Fruit fly (Drosophila melanogaster) whole organism, embryonic: ENCODE results near the gene QC.

Experiments used
- Adf1 ChIP-seq: fragments of 200-800 bp; sonication (Bioruptor generic); IDR thresholded peaks from 2 replicates; pipeline ENCODE4 v1.3.6; 2022; ENCODE audit warnings: missing biosample characterization, missing genetic modification characterization
- B-H1 ChIP-seq: fragments of 200-800 bp; sonication (Bioruptor generic); IDR thresholded peaks from 3 replicates; pipeline ENCODE4 v1.3.6; 2022; ENCODE audit warnings: missing biosample characterization, missing genetic modification characterization
- Bteb2 ChIP-seq: fragments of 200-800 bp; sonication (Bioruptor generic); optimal IDR thresholded peaks from 2 replicates; lab custom pipeline; 2016; ENCODE audit warnings: missing biosample characterization, missing genetic modification characterization
- C15 ChIP-seq: fragments of 200-800 bp; sonication (Bioruptor generic); IDR thresholded peaks from 3 replicates; pipeline ENCODE4 v1.3.6; 2022; ENCODE audit warnings: missing biosample characterization, missing genetic modification characterization
- CG1024 ChIP-seq: fragments of 200-800 bp; sonication (Bioruptor generic); IDR thresholded peaks from 2 replicates; pipeline ENCODE4 v1.3.6; 2022; ENCODE audit warnings: missing biosample characterization, missing genetic modification characterization
- CG10565 ChIP-seq: fragments of 200-800 bp; sonication (Bioruptor generic); optimal IDR thresholded peaks from 3 replicates; lab custom pipeline; 2016; ENCODE audit warnings: missing biosample characterization, mild to moderate bottlenecking, missing genetic modification characterization
- CG10654 ChIP-seq: fragments of 200-800 bp; sonication (Bioruptor generic); optimal IDR thresholded peaks from 2 replicates; lab custom pipeline; 2016; ENCODE audit warnings: missing biosample characterization, missing genetic modification characterization
- CG11504 ChIP-seq: fragments of 200-800 bp; sonication (Bioruptor generic); optimal IDR thresholded peaks from 3 replicates; lab custom pipeline; 2019; ENCODE audit warnings: missing biosample characterization, mild to moderate bottlenecking, missing genetic modification characterization, moderate library complexity
- CG12155 ChIP-seq: fragments of 200-800 bp; sonication (Bioruptor generic); optimal IDR thresholded peaks from 3 replicates; lab custom pipeline; 2016; ENCODE audit warnings: missing biosample characterization, missing genetic modification characterization
- CG12219 ChIP-seq: fragments of 200-800 bp; sonication (Bioruptor generic); optimal IDR thresholded peaks from 3 replicates; lab custom pipeline; 2018; ENCODE audit warnings: missing biosample characterization, mild to moderate bottlenecking, missing genetic modification characterization
- CG12942 ChIP-seq: fragments of 200-800 bp; sonication (Bioruptor generic); optimal IDR thresholded peaks from 3 replicates; lab custom pipeline; 2016; ENCODE audit warnings: missing biosample characterization, missing genetic modification characterization
- CG13624 ChIP-seq: fragments of 200-800 bp; sonication (Bioruptor generic); optimal IDR thresholded peaks from 2 replicates; lab custom pipeline; 2016; ENCODE audit warnings: missing biosample characterization, missing genetic modification characterization
- CG14667 ChIP-seq: fragments of 200-800 bp; sonication (Bioruptor generic); IDR thresholded peaks from 2 replicates; pipeline ENCODE4 v1.3.6; 2022; ENCODE audit warnings: missing biosample characterization, missing genetic modification characterization
- CG14965 ChIP-seq: fragments of 200-800 bp; sonication (Bioruptor generic); optimal IDR thresholded peaks from 2 replicates; lab custom pipeline; 2016; ENCODE audit warnings: missing biosample characterization, missing genetic modification characterization, borderline replicate concordance
- CG17359 ChIP-seq: fragments of 200-800 bp; sonication (Bioruptor generic); optimal IDR thresholded peaks from 3 replicates; lab custom pipeline; 2018; ENCODE audit warnings: missing biosample characterization, mild to moderate bottlenecking, missing genetic modification characterization, moderate library complexity
- CG17361 ChIP-seq: fragments of 200-800 bp; sonication (Bioruptor generic); IDR thresholded peaks from 3 replicates; pipeline ENCODE4 v1.3.6; 2022; ENCODE audit warnings: missing biosample characterization, missing genetic modification characterization
- CG17568 ChIP-seq: fragments of 200-800 bp; sonication (Bioruptor generic); optimal IDR thresholded peaks from 2 replicates; lab custom pipeline; 2018; ENCODE audit warnings: missing biosample characterization, mild to moderate bottlenecking, missing genetic modification characterization, moderate library complexity
- CG18599 ChIP-seq: fragments of 200-800 bp; sonication (Bioruptor generic); optimal IDR thresholded peaks from 3 replicates; lab custom pipeline; 2017; ENCODE audit warnings: missing biosample characterization, missing genetic modification characterization, mild to moderate bottlenecking, moderate library complexity, missing genetic modification reagents
- CG30403 ChIP-seq: fragments of 200-800 bp; sonication (Bioruptor generic); optimal IDR thresholded peaks from 3 replicates; lab custom pipeline; 2016; ENCODE audit warnings: missing biosample characterization, missing genetic modification characterization
- CG3726 ChIP-seq: fragments of 200-800 bp; sonication (Bioruptor generic); IDR thresholded peaks from 3 replicates; pipeline ENCODE4, ENCODE4 v1.3.6; 2022; ENCODE audit warnings: missing biosample characterization, missing genetic modification characterization
- CG4617 ChIP-seq: fragments of 200-800 bp; sonication (Bioruptor generic); optimal IDR thresholded peaks from 3 replicates; lab custom pipeline; 2016; ENCODE audit warnings: missing biosample characterization, missing genetic modification characterization, borderline replicate concordance
- CG6272 ChIP-seq: fragments of 200-800 bp; sonication (Bioruptor generic); IDR thresholded peaks from 2 replicates; pipeline ENCODE4 v1.3.6; 2022; ENCODE audit warnings: missing biosample characterization, missing genetic modification characterization
- CG7271 ChIP-seq: fragments of 200-800 bp; sonication (Bioruptor generic); optimal IDR thresholded peaks from 2 replicates; lab custom pipeline; 2018; ENCODE audit warnings: missing biosample characterization, mild to moderate bottlenecking, missing genetic modification characterization, moderate library complexity
- CTCF ChIP-seq: fragments of 200-800 bp; sonication (Bioruptor generic); optimal IDR thresholded peaks from 2 replicates; lab custom pipeline; 2017; ENCODE audit warnings: missing biosample characterization, mild to moderate bottlenecking, missing genetic modification characterization, moderate library complexity
- Doc2 ChIP-seq: fragments of 200-800 bp; sonication (Bioruptor generic); IDR thresholded peaks from 2 replicates; pipeline ENCODE4 v1.3.6; 2022; ENCODE audit warnings: missing biosample characterization, missing genetic modification characterization
- Elba2 ChIP-seq: fragments of 200-800 bp; sonication (Bioruptor generic); optimal IDR thresholded peaks from 3 replicates; lab custom pipeline; 2016; ENCODE audit warnings: missing biosample characterization, missing genetic modification characterization
- HmgD ChIP-seq: fragments of 200-800 bp; sonication (Bioruptor generic); optimal IDR thresholded peaks from 3 replicates; lab custom pipeline; 2016; ENCODE audit warnings: missing biosample characterization, missing genetic modification characterization
- Hr51 ChIP-seq, 2 experiments: fragments of 200-800 bp; sonication (Bioruptor generic); optimal IDR thresholded peaks; 2 replicates in 1 of 2; 3 replicates in 1 of 2; lab custom pipeline; 2016 to 2018; ENCODE audit warnings: missing biosample characterization in 2 of 2, missing genetic modification characterization in 2 of 2, mild to moderate bottlenecking in 1 of 2, moderate library complexity in 1 of 2
- Lhr ChIP-seq: fragments of 200-800 bp; sonication (Bioruptor generic); optimal IDR thresholded peaks from 3 replicates; lab custom pipeline; 2017; ENCODE audit warnings: mild to moderate bottlenecking, missing biosample characterization, missing genetic modification reagents, missing genetic modification characterization
- Lim3 ChIP-seq: fragments of 200-800 bp; sonication (Bioruptor generic); IDR thresholded peaks from 2 replicates; pipeline ENCODE4 v1.3.6; 2022; ENCODE audit warnings: missing biosample characterization, missing genetic modification characterization
- Optix ChIP-seq: fragments of 200-800 bp; sonication (Bioruptor generic); IDR thresholded peaks from 3 replicates; pipeline ENCODE4 v1.3.6; 2022; ENCODE audit warnings: missing biosample characterization, missing genetic modification characterization
- Sox100B ChIP-seq: fragments of 200-800 bp; sonication (Bioruptor generic); optimal IDR thresholded peaks from 3 replicates; lab custom pipeline; 2018; ENCODE audit warnings: missing biosample characterization, mild to moderate bottlenecking, missing genetic modification characterization
- al ChIP-seq: fragments of 200-800 bp; sonication (Bioruptor generic); IDR thresholded peaks from 2 replicates; pipeline ENCODE4 v1.3.6; 2022; ENCODE audit warnings: missing biosample characterization, missing genetic modification characterization
- bowl ChIP-seq: fragments of 200-800 bp; sonication (Bioruptor generic); IDR thresholded peaks from 2 replicates; pipeline ENCODE4 v1.3.6; 2022; ENCODE audit warnings: missing biosample characterization, missing genetic modification characterization
- bsh ChIP-seq, 2 experiments: fragments of 200-800 bp; sonication (Bioruptor generic); optimal IDR thresholded peaks; 2 replicates each; lab custom pipeline; 2017 to 2018; ENCODE audit warnings: mild to moderate bottlenecking in 2 of 2, missing biosample characterization in 2 of 2, missing genetic modification characterization in 2 of 2, moderate library complexity in 1 of 2
- cad ChIP-seq: fragments of >200 bp; optimal IDR thresholded peaks from 2 replicates; lab custom pipeline; 2017; ENCODE audit warnings: missing biosample characterization, missing genetic modification characterization
- chif ChIP-seq, 2 experiments: fragments of 200-800 bp; sonication (Bioruptor generic); optimal IDR thresholded peaks; 3 replicates each; lab custom pipeline; 2016; ENCODE audit warnings: missing biosample characterization in 2 of 2, missing genetic modification characterization in 2 of 2
- crp ChIP-seq, 2 experiments: fragments of 200-800 bp; sonication (Bioruptor generic); optimal IDR thresholded peaks; 2 replicates in 1 of 2; 3 replicates in 1 of 2; lab custom pipeline; 2017; ENCODE audit warnings: missing biosample characterization in 2 of 2, missing genetic modification characterization in 2 of 2, mild to moderate bottlenecking in 1 of 2, moderate library complexity in 1 of 2
- eve ChIP-seq, 2 experiments: fragments of >200 bp; optimal IDR thresholded peaks; 2 replicates each; lab custom pipeline; 2017; ENCODE audit warnings: missing biosample characterization in 2 of 2, missing genetic modification characterization in 2 of 2
- gcm ChIP-seq: fragments of 200-800 bp; sonication (Bioruptor generic); optimal IDR thresholded peaks from 2 replicates; lab custom pipeline; 2019; ENCODE audit warnings: missing biosample characterization, mild to moderate bottlenecking, missing genetic modification characterization, moderate library complexity
- grn ChIP-seq: fragments of 200-800 bp; sonication (Bioruptor generic); optimal IDR thresholded peaks from 3 replicates; lab custom pipeline; 2017; ENCODE audit warnings: missing biosample characterization, missing genetic modification characterization
- ind ChIP-seq: fragments of 200-800 bp; sonication (Bioruptor generic); optimal IDR thresholded peaks from 3 replicates; lab custom pipeline; 2016; ENCODE audit warnings: missing biosample characterization, missing genetic modification characterization
- kah ChIP-seq: fragments of 200-800 bp; sonication (Bioruptor generic); optimal IDR thresholded peaks from 2 replicates; lab custom pipeline; 2018; ENCODE audit warnings: missing biosample characterization, mild to moderate bottlenecking, missing genetic modification characterization
- kay ChIP-seq: fragments of 200-800 bp; sonication (Bioruptor generic); optimal IDR thresholded peaks from 2 replicates; lab custom pipeline; 2016; ENCODE audit warnings: missing biosample characterization, missing genetic modification characterization
- nerfin-1 ChIP-seq: fragments of 200-800 bp; sonication (Bioruptor generic); optimal IDR thresholded peaks from 3 replicates; lab custom pipeline; 2019; ENCODE audit warnings: missing biosample characterization, mild to moderate bottlenecking, missing genetic modification characterization, moderate library complexity
- otp ChIP-seq: fragments of 200-800 bp; sonication (Bioruptor generic); IDR thresholded peaks from 3 replicates; pipeline ENCODE4, ENCODE4 v1.3.6; 2022; ENCODE audit warnings: missing biosample characterization, missing genetic modification characterization
- sens ChIP-seq: fragments of 200-800 bp; sonication (Bioruptor generic); peaks from one replicate; lab custom pipeline; 2016; ENCODE audit warnings: missing biosample characterization, missing genetic modification characterization
- sim ChIP-seq: fragments of 200-800 bp; sonication (Bioruptor generic); IDR thresholded peaks from 2 replicates; pipeline ENCODE4 v1.3.6; 2022; ENCODE audit warnings: missing biosample characterization, missing genetic modification characterization
- sna ChIP-seq: fragments of 200-800 bp; sonication (Bioruptor generic); IDR thresholded peaks from 2 replicates; pipeline ENCODE4 v1.3.6; 2022; ENCODE audit warnings: missing biosample characterization, missing genetic modification characterization; ENCODE audit not compliant: partially characterized antibody
- tin ChIP-seq: fragments of 200-800 bp; sonication (Bioruptor generic); optimal IDR thresholded peaks from 3 replicates; lab custom pipeline; 2016; ENCODE audit warnings: missing biosample characterization, missing genetic modification characterization
- tup ChIP-seq: fragments of 200-800 bp; sonication (Bioruptor generic); optimal IDR thresholded peaks from 2 replicates; lab custom pipeline; 2016; ENCODE audit warnings: missing biosample characterization, mild to moderate bottlenecking, missing genetic modification characterization, moderate library complexity

QC gene

dm6 chr3L:5869614-5870204 lies 32.5 kb downstream of the QC start (continued):
- TF ChIP-seq CG18599 (GFP tag; lab: Kevin White, UChicago) (peak; percentile 45), CG13624 (GFP tag; lab: Kevin White, UChicago) (peak; percentile 25), tin (peak; percentile 88), CG14965 (GFP tag; lab: Kevin White, UChicago) (peak; percentile 50), tup (no peak), bowl (GFP tag; lab: Robert Waterston, UW) (no peak), crp (GFP tag; optimal IDR thresholded peaks at IDR 0.05; lab: Kevin White, UChicago) (no peak), sens (GFP tag; lab: Kevin White, UChicago) (peak; percentile 92), CG12219 (GFP tag; lab: Kevin White, UChicago) (no peak), kay (peak; percentile 51), Lim3 (no peak), bsh (GFP tag; optimal IDR thresholded peaks at IDR 0.05; lab: Kevin White, UChicago) (peak in 1 of 2 experiments; percentile 37), Hr51 (GFP tag; optimal IDR thresholded peaks at IDR 0.05; lab: Kevin White, UChicago) (peak in 1 of 2 experiments; percentile 31), cad (no peak), CG17361 (GFP tag; lab: Robert Waterston, UW) (peak; percentile 63; the same call in 1 of the 3 replicates), eve (GFP tag; optimal IDR thresholded peaks at IDR 0.05; lab: Kevin White, UChicago) (no peak), HmgD (GFP tag; lab: Kevin White, UChicago) (peak; percentile 62), CG1024 (peak; percentile 66; the same call in 1 of the 2 replicates), Bteb2 (no peak), CG3726 (GFP tag; lab: Robert Waterston, UW) (peak; percentile 58; the same call in 2 of the 3 replicates), gcm (GFP tag; lab: Kevin White, UChicago) (peak; percentile 11), CG6272 (GFP tag; lab: Robert Waterston, UW) (peak; percentile 56), kah (GFP tag; lab: Kevin White, UChicago) (no peak), Adf1 (GFP tag; lab: Robert Waterston, UW) (no peak), CG17359 (peak; percentile 86), Optix (GFP tag; lab: Robert Waterston, UW) (peak; percentile 60; the same call in 2 of the 3 replicates), sim (GFP tag; lab: Robert Waterston, UW) (no peak), nerfin-1 (peak; percentile 33), CG7271 (tag; lab: Kevin White, UChicago) (no peak), CG14667 (GFP tag; lab: Robert Waterston, UW) (peak; percentile 59), Elba2 (peak; percentile 11), CG12155 (GFP tag; lab: Kevin White, UChicago) (peak; percentile 43), grn (GFP tag; lab: Kevin White, UChicago) (no peak), CG30403 (GFP tag; lab: Kevin White, UChicago) (peak; percentile 56), CG4617 (GFP tag; lab: Kevin White, UChicago) (peak; percentile 54), B-H1 (GFP tag; lab: Robert Waterston, UW) (peak; percentile 24; the same call in 1 of the 3 replicates), ind (GFP tag; lab: Kevin White, UChicago) (peak; percentile 80), CTCF (peak; percentile 100), Sox100B (GFP tag; lab: Kevin White, UChicago) (no peak), CG10654 (GFP tag; lab: Kevin White, UChicago) (peak; percentile 84), CG11504 (tag; lab: Kevin White, UChicago) (peak; percentile 87), C15 (GFP tag; lab: Robert Waterston, UW) (no peak), Doc2 (GFP tag; lab: Robert Waterston, UW) (no peak), sna (GFP tag; lab: Robert Waterston, UW) (no peak), chif (GFP tag; optimal IDR thresholded peaks at IDR 0.05; lab: Kevin White, UChicago) (peak; percentile 18 to 69), CG12942 (GFP tag; lab: Kevin White, UChicago) (no peak), al (no peak; the same call in 1 of the 2 replicates), CG17568 (GFP tag; lab: Kevin White, UChicago) (no peak), otp (peak; percentile 76; the same call in 2 of the 3 replicates), Lhr (GFP tag; lab: Kevin White, UChicago) (peak; percentile 85), CG10565 (GFP tag; lab: Kevin White, UChicago) (no peak)
